Fruit fly (Drosophila melanogaster) whole organism, embryonic: ENCODE data around the gene sob.

Experiments
- Adf1 ChIP-seq: fragments of 200-800 bp; sonication (Bioruptor generic); IDR thresholded peaks from 2 replicates; pipeline ENCODE4 v1.3.6; 2022; ENCODE audit warnings: missing biosample characterization, missing genetic modification characterization
- CG1024 ChIP-seq: fragments of 200-800 bp; sonication (Bioruptor generic); IDR thresholded peaks from 2 replicates; pipeline ENCODE4 v1.3.6; 2022; ENCODE audit warnings: missing biosample characterization, missing genetic modification characterization
- CG10543 ChIP-seq: fragments of 200-800 bp; sonication (Bioruptor generic); optimal IDR thresholded peaks from 3 replicates; lab custom pipeline; 2017; ENCODE audit warnings: missing biosample characterization, mild to moderate bottlenecking, missing genetic modification characterization, moderate library complexity
- CG11560 ChIP-seq: fragments of 200-800 bp; sonication (Bioruptor generic); IDR thresholded peaks from 3 replicates; pipeline ENCODE4 v1.3.6; 2022; ENCODE audit warnings: missing biosample characterization, missing genetic modification characterization
- CG13624 ChIP-seq: fragments of 200-800 bp; sonication (Bioruptor generic); optimal IDR thresholded peaks from 2 replicates; lab custom pipeline; 2016; ENCODE audit warnings: missing biosample characterization, missing genetic modification characterization
- CG14014 ChIP-seq: fragments of 200-800 bp; sonication (Bioruptor generic); IDR thresholded peaks from 2 replicates; pipeline ENCODE4 v1.3.6; 2022; ENCODE audit warnings: missing biosample characterization, missing genetic modification characterization
- CG15479 ChIP-seq: fragments of 200-800 bp; sonication (Bioruptor generic); optimal IDR thresholded peaks from 3 replicates; lab custom pipeline; 2019; ENCODE audit warnings: missing biosample characterization, mild to moderate bottlenecking, missing genetic modification characterization, moderate library complexity
- CG30020 ChIP-seq: fragments of 200-800 bp; optimal IDR thresholded peaks from 2 replicates; lab custom pipeline; 2019; ENCODE audit warnings: missing biosample characterization, mild to moderate bottlenecking, missing genetic modification characterization, moderate library complexity
- CG31365 ChIP-seq: fragments of 200-800 bp; sonication (Bioruptor generic); optimal IDR thresholded peaks from 2 replicates; lab custom pipeline; 2018; ENCODE audit warnings: missing biosample characterization, mild to moderate bottlenecking, missing genetic modification characterization
- CG32532 ChIP-seq: fragments of 200-800 bp; sonication (Bioruptor generic); IDR thresholded peaks from 2 replicates; pipeline ENCODE4 v1.3.6; 2022; ENCODE audit warnings: missing biosample characterization, missing genetic modification characterization
- CG32772 ChIP-seq: fragments of 200-800 bp; sonication (Bioruptor generic); IDR thresholded peaks from 2 replicates; pipeline ENCODE4 v1.3.6; 2022; ENCODE audit warnings: missing biosample characterization, missing genetic modification characterization
- CG42726 ChIP-seq: fragments of 200-800 bp; sonication (Bioruptor generic); IDR thresholded peaks from 2 replicates; pipeline ENCODE4 v1.3.6; 2022; ENCODE audit warnings: missing biosample characterization, missing genetic modification characterization; ENCODE audit not compliant: partially characterized antibody
- CG4360 ChIP-seq: fragments of 200-800 bp; sonication (Bioruptor generic); IDR thresholded peaks from 2 replicates; pipeline ENCODE4 v1.3.6; 2022; ENCODE audit warnings: missing biosample characterization, missing genetic modification characterization
- CG4707 ChIP-seq: fragments of 200-800 bp; sonication (Bioruptor generic); optimal IDR thresholded peaks from 2 replicates; lab custom pipeline; 2018; ENCODE audit warnings: missing biosample characterization, mild to moderate bottlenecking, missing genetic modification characterization, moderate library complexity
- CG5245 ChIP-seq: fragments of 200-800 bp; sonication (Bioruptor generic); optimal IDR thresholded peaks from 3 replicates; lab custom pipeline; 2016; ENCODE audit warnings: missing biosample characterization, missing genetic modification characterization
- CG6854 ChIP-seq: fragments of 200-800 bp; sonication (Bioruptor generic); optimal IDR thresholded peaks from 3 replicates; lab custom pipeline; 2017; ENCODE audit warnings: missing biosample characterization, mild to moderate bottlenecking, missing genetic modification characterization
- CG7987 ChIP-seq: fragments of 200-800 bp; sonication (Bioruptor generic); optimal IDR thresholded peaks from 2 replicates; lab custom pipeline; 2018; ENCODE audit warnings: missing biosample characterization, mild to moderate bottlenecking, missing genetic modification characterization, moderate library complexity
- CG8478 ChIP-seq: fragments of >200 bp; optimal IDR thresholded peaks from 2 replicates; lab custom pipeline; 2018
- Deaf1 ChIP-seq: fragments of 200-800 bp; optimal IDR thresholded peaks from 3 replicates; lab custom pipeline; 2019; ENCODE audit warnings: missing biosample characterization, mild to moderate bottlenecking, missing genetic modification characterization, moderate library complexity
- Elba2 ChIP-seq: fragments of 200-800 bp; sonication (Bioruptor generic); optimal IDR thresholded peaks from 3 replicates; lab custom pipeline; 2016; ENCODE audit warnings: missing biosample characterization, missing genetic modification characterization
- Myb ChIP-seq: fragments of 200-800 bp; sonication (Bioruptor generic); optimal IDR thresholded peaks from 2 replicates; lab custom pipeline; 2016; ENCODE audit warnings: missing biosample characterization, missing genetic modification characterization
- Nf-YA ChIP-seq: fragments of 200-800 bp; sonication (Bioruptor generic); IDR thresholded peaks from 2 replicates; pipeline ENCODE4 v1.3.6; 2022; ENCODE audit warnings: missing biosample characterization, missing genetic modification characterization
- NfI ChIP-seq: fragments of 200-800 bp; sonication (Bioruptor generic); optimal IDR thresholded peaks from 3 replicates; lab custom pipeline; 2018; ENCODE audit warnings: missing biosample characterization, mild to moderate bottlenecking, missing genetic modification characterization, moderate library complexity
- PHDP ChIP-seq: fragments of 200-800 bp; sonication (Bioruptor generic); optimal IDR thresholded peaks from 3 replicates; lab custom pipeline; 2018; ENCODE audit warnings: missing biosample characterization, mild to moderate bottlenecking, missing genetic modification characterization, moderate library complexity
- Pdp1 ChIP-seq, 2 experiments: fragments of 200-800 bp; sonication (Bioruptor generic); optimal IDR thresholded peaks; 3 replicates each; lab custom pipeline; 2016; ENCODE audit warnings: missing biosample characterization in 2 of 2, missing genetic modification characterization in 2 of 2, mild to moderate bottlenecking in 1 of 2, moderate library complexity in 1 of 2
- Rfx ChIP-seq: fragments of 200-800 bp; sonication (Bioruptor generic); IDR thresholded peaks from 2 replicates; pipeline ENCODE4 v1.3.6; 2022; ENCODE audit warnings: missing biosample characterization, missing genetic modification characterization
- Six4 ChIP-seq: fragments of 200-800 bp; sonication (Bioruptor generic); optimal IDR thresholded peaks from 2 replicates; lab custom pipeline; 2016; ENCODE audit warnings: missing biosample characterization, missing genetic modification characterization
- Sry-β ChIP-seq: fragments of 200-800 bp; sonication (Bioruptor generic); optimal IDR thresholded peaks from 2 replicates; lab custom pipeline; 2018; ENCODE audit warnings: missing biosample characterization, mild to moderate bottlenecking, missing genetic modification characterization, moderate library complexity
- TFAM ChIP-seq: fragments of 200-800 bp; sonication (Bioruptor generic); optimal IDR thresholded peaks from 2 replicates; lab custom pipeline; 2017; ENCODE audit warnings: missing biosample characterization, missing genetic modification characterization, inconsistent platforms
- Tbp ChIP-seq: fragments of >200 bp; optimal IDR thresholded peaks from 2 replicates; lab custom pipeline; 2018; ENCODE audit warnings: missing biosample characterization, missing genetic modification characterization
- Usf ChIP-seq: fragments of 200-800 bp; sonication (Bioruptor generic); optimal IDR thresholded peaks from 2 replicates; lab custom pipeline; 2017; ENCODE audit warnings: missing genotype, missing biosample characterization, missing genetic modification characterization
- aop ChIP-seq: fragments of 200-800 bp; sonication (Bioruptor generic); IDR thresholded peaks from 2 replicates; pipeline ENCODE4 v1.3.6; 2022; ENCODE audit warnings: missing biosample characterization, missing genetic modification characterization
- ap ChIP-seq: fragments of 200-800 bp; sonication (Bioruptor generic); IDR thresholded peaks from 2 replicates; pipeline ENCODE4 v1.3.6; 2022; ENCODE audit warnings: missing biosample characterization, missing genetic modification characterization
- caup ChIP-seq: fragments of 200-800 bp; sonication (Bioruptor generic); optimal IDR thresholded peaks from 3 replicates; lab custom pipeline; 2017; ENCODE audit warnings: missing biosample characterization, mild to moderate bottlenecking, missing genetic modification characterization, moderate library complexity; ENCODE audit not compliant: severe bottlenecking
- cg ChIP-seq: fragments of 200-800 bp; sonication (Bioruptor generic); optimal IDR thresholded peaks from 3 replicates; lab custom pipeline; 2019; ENCODE audit warnings: missing biosample characterization, mild to moderate bottlenecking, missing genetic modification characterization, moderate library complexity
- chn ChIP-seq: fragments of 200-800 bp; sonication (Bioruptor generic); optimal IDR thresholded peaks from 2 replicates; lab custom pipeline; 2016; ENCODE audit warnings: missing biosample characterization, missing genetic modification characterization
- corto ChIP-seq: fragments of 200-800 bp; sonication (Bioruptor generic); optimal IDR thresholded peaks from 2 replicates; lab custom pipeline; 2016; ENCODE audit warnings: missing biosample characterization, mild to moderate bottlenecking, missing genetic modification characterization, moderate library complexity
- crol ChIP-seq: fragments of 200-800 bp; sonication (Bioruptor generic); IDR thresholded peaks from 2 replicates; pipeline ENCODE4 v1.3.6; 2022; ENCODE audit warnings: missing biosample characterization, missing genetic modification characterization
- ewg ChIP-seq: fragments of 200-800 bp; sonication (Bioruptor generic); optimal IDR thresholded peaks from 3 replicates; lab custom pipeline; 2017; ENCODE audit warnings: mild to moderate bottlenecking, missing biosample characterization, missing genetic modification reagents, missing genetic modification characterization
- exex ChIP-seq: fragments of 200-800 bp; sonication (Bioruptor generic); optimal IDR thresholded peaks from 4 replicates; lab custom pipeline; 2018; ENCODE audit warnings: missing biosample characterization, mild to moderate bottlenecking, missing genetic modification characterization, moderate library complexity
- grn ChIP-seq: fragments of 200-800 bp; sonication (Bioruptor generic); optimal IDR thresholded peaks from 3 replicates; lab custom pipeline; 2017; ENCODE audit warnings: missing biosample characterization, missing genetic modification characterization
- her ChIP-seq: fragments of 200-800 bp; sonication (Bioruptor generic); optimal IDR thresholded peaks from 2 replicates; lab custom pipeline; 2016; ENCODE audit warnings: missing biosample characterization, missing genetic modification characterization
- kni ChIP-seq: fragments of 200-800 bp; sonication (Bioruptor generic); optimal IDR thresholded peaks from 3 replicates; lab custom pipeline; 2017; ENCODE audit warnings: mild to moderate bottlenecking, missing biosample characterization, missing genetic modification reagents, missing genetic modification characterization
- lilli ChIP-seq: fragments of 200-800 bp; sonication (Bioruptor generic); optimal IDR thresholded peaks from 3 replicates; lab custom pipeline; 2016; ENCODE audit warnings: missing biosample characterization, missing genetic modification characterization
- odd ChIP-seq: fragments of 200-800 bp; sonication (Bioruptor generic); optimal IDR thresholded peaks from 2 replicates; lab custom pipeline; 2017; ENCODE audit warnings: missing biosample characterization, mild to moderate bottlenecking, missing genetic modification characterization
- org-1 ChIP-seq: fragments of 200-800 bp; sonication (Bioruptor generic); optimal IDR thresholded peaks from 2 replicates; lab custom pipeline; 2017; ENCODE audit warnings: missing biosample characterization, missing genetic modification characterization
- phol ChIP-seq: fragments of 200-800 bp; sonication (Bioruptor generic); optimal IDR thresholded peaks from 3 replicates; lab custom pipeline; 2018; ENCODE audit warnings: missing biosample characterization, mild to moderate bottlenecking, missing genetic modification characterization, moderate library complexity
- run ChIP-seq: fragments of 200-800 bp; sonication (Bioruptor generic); optimal IDR thresholded peaks from 3 replicates; lab custom pipeline; 2018; ENCODE audit warnings: missing biosample characterization, mild to moderate bottlenecking, missing genetic modification characterization
- slp2 ChIP-seq: fragments of 200-800 bp; sonication (Bioruptor generic); optimal IDR thresholded peaks from 2 replicates; lab custom pipeline; 2016; ENCODE audit warnings: missing biosample characterization, missing genetic modification characterization
- trem ChIP-seq: fragments of 200-800 bp; optimal IDR thresholded peaks from 3 replicates; lab custom pipeline; 2019; ENCODE audit warnings: missing biosample characterization, mild to moderate bottlenecking, missing genetic modification characterization, moderate library complexity
- vvl ChIP-seq: fragments of 200-800 bp; sonication (Bioruptor generic); IDR thresholded peaks from 2 replicates; pipeline ENCODE4 v1.3.6; 2022; ENCODE audit warnings: missing biosample characterization, missing genetic modification characterization

The sob gene

DNA sequence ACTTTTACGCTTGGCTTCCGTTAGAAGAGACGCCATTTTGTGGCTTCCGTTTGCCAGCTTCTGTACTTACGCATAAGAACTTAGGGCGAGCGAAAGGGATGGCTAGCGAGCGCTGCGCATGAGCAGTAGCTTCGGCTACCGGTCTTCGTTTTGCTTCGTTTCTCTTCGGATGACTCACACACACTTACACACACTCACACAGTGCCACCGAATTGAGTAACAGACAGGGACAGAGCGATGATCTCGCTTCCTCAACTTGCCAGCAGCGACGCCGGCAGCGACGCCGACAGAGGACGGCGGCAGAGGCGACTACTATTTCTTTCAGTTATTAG is 41.2 kb downstream of the sob start (continued):
- TF ChIP-seq ewg (GFP tag; lab: Kevin White, UChicago) (peak; percentile 51), Deaf1 (tag; lab: Kevin White, UChicago) (peak; percentile 90), CG7987 (GFP tag; lab: Kevin White, UChicago) (no peak), Rfx (GFP tag; lab: Robert Waterston, UW) (0 out of 2 replicates have a peak, but pooled peaks have one; percentile 4), CG1024 (no peak), CG30020 (tag; lab: Kevin White, UChicago) (no peak), ap (no peak), CG4707 (GFP tag; lab: Kevin White, UChicago) (no peak), CG14014 (GFP tag; lab: Robert Waterston, UW) (no peak), kni (GFP tag; lab: Kevin White, UChicago) (peak; percentile 15), CG11560 (tag; lab: Robert Waterston, UW) (no peak), CG42726 (GFP tag; lab: Robert Waterston, UW) (no peak), vvl (GFP tag; lab: Robert Waterston, UW) (0 out of 2 replicates have a peak, but pooled peaks have one; percentile 9), chn (GFP tag; lab: Kevin White, UChicago) (no peak), CG15479 (GFP tag; lab: Kevin White, UChicago) (peak; percentile 33), lilli (GFP tag; lab: Kevin White, UChicago) (no peak), CG10543 (GFP tag; lab: Kevin White, UChicago) (no peak), NfI (GFP tag; lab: Kevin White, UChicago) (no peak), cg (peak; percentile 72), grn (GFP tag; lab: Kevin White, UChicago) (no peak), odd (GFP tag; lab: Kevin White, UChicago) (peak; percentile 91), exex (tag; lab: Kevin White, UChicago) (no peak), corto (no peak), CG6854 (GFP tag; lab: Kevin White, UChicago) (no peak), Pdp1 (GFP tag; optimal IDR thresholded peaks at IDR 0.05; lab: Kevin White, UChicago) (peak in 1 of 2 experiments; percentile 9), Six4 (GFP tag; lab: Kevin White, UChicago) (no peak), CG31365 (tag; lab: Kevin White, UChicago) (no peak), Sry-β (GFP tag; lab: Kevin White, UChicago) (no peak), Usf (no peak), CG4360 (GFP tag; lab: Robert Waterston, UW) (0 out of 2 replicates have a peak, but pooled peaks have one; percentile 27), Adf1 (GFP tag; lab: Robert Waterston, UW) (peak; percentile 88), phol (tag; lab: Kevin White, UChicago) (peak; percentile 86)

DNA sequence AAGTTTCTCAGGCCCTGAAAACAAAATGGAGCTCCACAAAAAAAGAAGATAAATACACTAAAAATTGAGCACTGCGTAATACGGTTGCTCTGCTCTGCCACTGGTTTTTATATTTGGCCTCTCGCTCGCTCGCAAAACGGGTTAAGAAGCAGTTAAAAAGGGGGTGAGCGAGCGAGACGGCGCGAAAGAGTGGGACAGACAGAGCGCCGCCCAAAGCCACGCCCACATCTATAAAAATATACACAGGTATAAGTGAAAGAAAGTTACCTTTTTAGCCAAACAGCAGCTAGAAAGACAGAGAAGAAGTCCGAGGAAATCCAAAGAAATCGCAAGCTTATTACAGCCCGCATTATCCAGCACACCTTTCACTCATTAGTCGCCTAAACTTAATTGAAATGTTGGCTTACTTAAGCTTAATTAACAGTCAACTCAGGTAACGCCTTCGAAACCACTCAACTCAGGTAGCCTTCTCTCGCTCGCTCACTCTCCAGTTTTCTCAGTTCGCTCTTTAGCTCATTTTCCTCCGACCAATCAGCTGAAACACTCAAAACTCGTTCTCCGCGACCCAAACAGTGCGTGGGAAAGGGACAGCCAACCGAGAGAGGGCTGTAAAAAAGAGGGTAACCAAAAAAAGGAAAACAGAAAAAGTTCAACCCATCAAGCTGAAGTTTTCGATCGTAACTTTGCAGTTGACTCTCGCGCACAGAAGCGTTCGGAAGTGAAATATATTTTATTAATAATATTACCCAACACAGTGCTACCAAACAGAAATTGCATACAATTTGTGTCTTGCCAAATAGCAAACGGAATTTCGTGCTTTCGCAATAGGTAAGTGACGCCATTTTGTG is 41.8 kb downstream of the sob start, which contains the start of gene drm:
Gene drm (plus strand): TSS at position 684 of the 848 bp plus-strand sequence.
- TF ChIP-seq CG8478, result peak; percentile 61
- no peak for TF ChIP-seq CG32532 (GFP tag; lab: Robert Waterston, UW)
- TF ChIP-seq org-1 (GFP tag; lab: Kevin White, UChicago), result no peak
- TF ChIP-seq crol (GFP tag; lab: Robert Waterston, UW), result no peak
- TF ChIP-seq TFAM (GFP tag; lab: Kevin White, UChicago), result no peak
- no peak for TF ChIP-seq caup (GFP tag; lab: Kevin White, UChicago)
- TF ChIP-seq aop, result no peak
- no peak for TF ChIP-seq slp2 (GFP tag; lab: Kevin White, UChicago)
- TF ChIP-seq her (GFP tag; lab: Kevin White, UChicago), result no peak
- no peak for TF ChIP-seq trem (tag; lab: Kevin White, UChicago)
- TF ChIP-seq PHDP, result no peak
- no peak for TF ChIP-seq CG5245 (GFP tag; lab: Kevin White, UChicago)
- peak; percentile 25 for TF ChIP-seq CG13624 (GFP tag; lab: Kevin White, UChicago)
- TF ChIP-seq Elba2 (GFP tag; lab: Kevin White, UChicago), result no peak
- TF ChIP-seq CG32772, result peak; percentile 8; the same call in 1 of the 2 replicates
- no peak for TF ChIP-seq run
- no peak for TF ChIP-seq Myb (GFP tag; lab: Kevin White, UChicago)
- TF ChIP-seq Nf-YA (GFP tag; lab: Robert Waterston, UW), result peak; percentile 65
- TF ChIP-seq Tbp (GFP tag; lab: Kevin White, UChicago), result no peak
